Worm (Caenorhabditis elegans): ENCODE data around the gene kin-4.

kin-4 gene

DNA sequence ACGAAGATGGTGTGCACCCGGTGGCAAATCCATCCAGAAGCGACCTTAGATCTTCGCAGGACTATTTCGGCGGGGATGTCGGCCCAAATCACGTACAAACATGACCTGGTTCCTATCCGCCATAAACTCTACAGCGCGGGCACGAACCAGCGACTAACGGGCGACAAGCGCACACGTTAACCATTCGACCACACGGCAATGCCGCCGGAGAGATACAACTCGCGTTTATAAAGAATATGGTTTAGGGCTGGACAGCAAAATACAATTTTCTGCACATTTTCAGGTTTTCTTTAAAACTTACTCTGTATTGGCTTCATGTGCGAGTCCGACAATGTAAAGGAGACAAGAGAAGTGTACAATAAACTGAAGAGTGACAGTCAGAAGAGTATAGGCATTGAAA is 48.5 kb downstream of the kin-4 start (continued):
- TF ChIP-seq daf-19 (GFP tag; conservative IDR thresholded peaks at IDR 0.05), result peak; percentile 92
- peak; percentile 75 for TF ChIP-seq dve-1 (tag; optimal IDR thresholded peaks at IDR 0.05; ENCODE audit: insufficient read depth)
- TF ChIP-seq duxl-1 (tag; optimal IDR thresholded peaks at IDR 0.05; ENCODE audit: poor library complexity), result peak; percentile 86
- TF ChIP-seq fkh-10 (GFP tag; optimal IDR thresholded peaks at IDR 0.05), result no peak
- peak; percentile 77 for TF ChIP-seq jun-1 (tag; optimal IDR thresholded peaks at IDR 0.05)
- peak; percentile 98 for TF ChIP-seq F26F4.8 (GFP tag; conservative IDR thresholded peaks at IDR 0.05)
- TF ChIP-seq madf-5 (GFP tag; IDR thresholded peaks at IDR 0.05), result peak; percentile 76 to 88; a peak in 3 of 4 replicates
- TF ChIP-seq nhr-25 (tag; optimal IDR thresholded peaks at IDR 0.05; ENCODE audit: borderline replicate concordance, insufficient read depth), result no peak
- peak in 1 of 2 experiments; percentile 3 for TF ChIP-seq mdl-1 (tag; optimal IDR thresholded peaks at IDR 0.05)
- peak; percentile 95 for TF ChIP-seq nhr-111 (GFP tag; optimal IDR thresholded peaks at IDR 0.05)
- TF ChIP-seq Y105C5A.15 (GFP tag; IDR thresholded peaks at IDR 0.05), result peak; percentile 96
- peak; percentile 97 for TF ChIP-seq F44E2.7 (GFP tag; IDR thresholded peaks at IDR 0.05)
- TF ChIP-seq ceh-82 (tag; optimal IDR thresholded peaks at IDR 0.05), result no peak
- peak; percentile 6 for TF ChIP-seq pqm-1 (tag; optimal IDR thresholded peaks at IDR 0.05)
- peak; percentile 87 for TF ChIP-seq unc-130 (GFP tag; optimal IDR thresholded peaks at IDR 0.05)
- TF ChIP-seq tag-97 (GFP tag; IDR thresholded peaks at IDR 0.05), result 0 out of 2 replicates have a peak, but pooled peaks have one; percentile 72
- no peak for TF ChIP-seq zfp-2 (tag; optimal IDR thresholded peaks at IDR 0.05)
- TF ChIP-seq nhr-42 (GFP tag; IDR thresholded peaks at IDR 0.05), result peak; percentile 81; the same call in 1 of the 2 replicates
- TF ChIP-seq lin-15B (tag; optimal IDR thresholded peaks at IDR 0.05), result no peak
- TF ChIP-seq nhr-48 (tag; optimal IDR thresholded peaks at IDR 0.05), result peak; percentile 68
- no peak for TF ChIP-seq nhr-76 (tag; optimal IDR thresholded peaks at IDR 0.05)
- peak; percentile 85 for TF ChIP-seq lin-13 (GFP tag; optimal IDR thresholded peaks at IDR 0.05)
- TF ChIP-seq dpl-1 (GFP tag; optimal IDR thresholded peaks at IDR 0.05), result peak; percentile 27
- TF ChIP-seq nhr-6 (tag; optimal IDR thresholded peaks at IDR 0.05), result peak; percentile 5
- TF ChIP-seq R02D3.7 (tag; optimal IDR thresholded peaks at IDR 0.05), result peak; percentile 14
- TF ChIP-seq pha-4 (GFP tag; IDR thresholded peaks at IDR 0.05), result peak; percentile 95; the same call in 1 of the 2 replicates
- TF ChIP-seq pha-4 (tag; optimal IDR thresholded peaks at IDR 0.05), result no peak
- TF ChIP-seq nhr-10 (tag; optimal IDR thresholded peaks at IDR 0.05), result no peak
- no peak for TF ChIP-seq cey-2 (tag; optimal IDR thresholded peaks at IDR 0.05; ENCODE audit: borderline replicate concordance, insufficient read depth)
- TF ChIP-seq ztf-11 (tag; optimal IDR thresholded peaks at IDR 0.05), result no peak
- TF ChIP-seq mes-2 (tag; optimal IDR thresholded peaks at IDR 0.05; ENCODE audit: poor library complexity, severe bottlenecking), result peak; percentile 92
- peak; percentile 91; the same call in 1 of the 2 replicates for TF ChIP-seq madf-9 (GFP tag; conservative IDR thresholded peaks at IDR 0.05)
- TF ChIP-seq egl-43 (GFP tag; IDR thresholded peaks at IDR 0.05), result peak; percentile 99
- peak; percentile 24 for TF ChIP-seq nhr-28 (tag; optimal IDR thresholded peaks at IDR 0.05)
- peak; percentile 71 for TF ChIP-seq ceh-44 (GFP tag; IDR thresholded peaks at IDR 0.05)
- peak; percentile 77 for TF ChIP-seq rbr-2 (tag; optimal IDR thresholded peaks at IDR 0.05)
- no peak for TF ChIP-seq nhr-237 (tag; optimal IDR thresholded peaks at IDR 0.05)
- TF ChIP-seq skn-1 (tag; optimal IDR thresholded peaks at IDR 0.05), result no peak
- TF ChIP-seq lsy-2 (tag; optimal IDR thresholded peaks at IDR 0.05), result peak in 1 of 2 experiments; percentile 64
- no peak for TF ChIP-seq nhr-77 (tag; optimal IDR thresholded peaks at IDR 0.05)
- peak; percentile 88 for TF ChIP-seq Y48G9A.11 (GFP tag; IDR thresholded peaks at IDR 0.05)
- TF ChIP-seq unc-62 (GFP tag; optimal IDR thresholded peaks at IDR 0.05 in 1 of 2), result no peak
- no peak for TF ChIP-seq unc-62 (tag; optimal IDR thresholded peaks at IDR 0.05)
- peak; percentile 85 for TF ChIP-seq spr-3 (GFP tag; optimal IDR thresholded peaks at IDR 0.05)
- peak; percentile 66 for TF ChIP-seq T20F7.1 (GFP tag; optimal IDR thresholded peaks at IDR 0.05)
- TF ChIP-seq zip-2 (tag; optimal IDR thresholded peaks at IDR 0.05), result no peak
- peak; percentile 87 for TF ChIP-seq ctbp-1 (GFP tag; IDR thresholded peaks at IDR 0.05)
- peak; percentile 93 for TF ChIP-seq lin-1 (GFP tag; IDR thresholded peaks at IDR 0.05)
- TF ChIP-seq aly-2 (tag; optimal IDR thresholded peaks at IDR 0.05), result peak; percentile 81
- peak; percentile 90 for TF ChIP-seq zip-11 (GFP tag; IDR thresholded peaks at IDR 0.05)
- TF ChIP-seq zag-1 (tag; optimal IDR thresholded peaks at IDR 0.05), result no peak
- TF ChIP-seq aha-1 (tag), result peak; percentile 95

Measured in whole organism, L4 larva.